Worm (Caenorhabditis elegans) whole organism, L4 larva: ENCODE data around the gene lec-12.
A peak's percentile ranks its signal among the peaks of the same experiment; 100 is the strongest.

Experiments used
- F49E8.2 ChIP-seq: sonication (generic microtip); optimal IDR thresholded peaks from 2 replicates; lab custom pipeline; 2016; ENCODE audit warnings: missing compliant biosample characterization, mild to moderate bottlenecking, missing genetic modification characterization, borderline replicate concordance
- R02D3.7 ChIP-seq: fragments of 150-350 bp; sonication (generic microtip); optimal IDR thresholded peaks from 3 replicates; lab custom pipeline; 2014; ENCODE audit warnings: missing biosample characterization, missing genetic modification characterization
- T20F7.1 ChIP-seq: fragments of 200-800 bp; sonication (Bioruptor generic); optimal IDR thresholded peaks from 2 replicates; lab custom pipeline; 2018; ENCODE audit warnings: mild to moderate bottlenecking, missing genetic modification characterization, missing compliant biosample characterization
- T26A8.4 ChIP-seq: fragments of 200-800 bp; sonication (Bioruptor generic); IDR thresholded peaks from 2 replicates; pipeline ENCODE4 v1.3.6; 2022; ENCODE audit warnings: missing genetic modification characterization, missing compliant biosample characterization
- Y48G9A.11 ChIP-seq: fragments of 200-800 bp; sonication (Bioruptor generic); IDR thresholded peaks from 2 replicates; pipeline ENCODE4 v1.3.6; 2022; ENCODE audit warnings: missing genetic modification reagents, missing genetic modification characterization, missing compliant biosample characterization
- Y5F2A.4 ChIP-seq: fragments of 200-800 bp; sonication (Bioruptor generic); optimal IDR thresholded peaks from 2 replicates; lab custom pipeline; 2018; ENCODE audit warnings: mild to moderate bottlenecking, missing genetic modification characterization, missing compliant biosample characterization
- Y75B8A.6 ChIP-seq: fragments of 200-800 bp; sonication (Bioruptor generic); IDR thresholded peaks from 2 replicates; pipeline ENCODE4 v1.3.6; 2022; ENCODE audit warnings: missing genetic modification reagents, missing genetic modification characterization, missing compliant biosample characterization
- ZK546.5 ChIP-seq, 2 experiments: sonication (generic microtip); optimal IDR thresholded peaks; 2 replicates each; lab custom pipeline; 2017; ENCODE audit warnings: missing biosample characterization in 2 of 2, missing genetic modification characterization in 2 of 2
- aha-1 ChIP-seq: fragments of 150-350 bp; peaks from one replicate; lab custom pipeline; 2014; ENCODE audit warnings: missing biosample characterization, missing genetic modification characterization
- attf-4 ChIP-seq: sonication (generic microtip); optimal IDR thresholded peaks from 3 replicates; lab custom pipeline; 2017; ENCODE audit warnings: missing biosample characterization, missing genetic modification characterization
- ceh-44 ChIP-seq: fragments of 200-800 bp; sonication (Bioruptor generic); IDR thresholded peaks from 2 replicates; pipeline ENCODE4 v1.3.6; 2022; ENCODE audit warnings: missing genetic modification reagents, missing genetic modification characterization, missing compliant biosample characterization
- daf-8 ChIP-seq: fragments of 200-800 bp; sonication (Bioruptor generic); IDR thresholded peaks from 2 replicates; pipeline ENCODE4 v1.3.6; 2022; ENCODE audit warnings: missing genetic modification characterization, missing compliant biosample characterization
- dmd-6 ChIP-seq: fragments of 200-800 bp; sonication (Bioruptor generic); IDR thresholded peaks from 2 replicates; pipeline ENCODE4 v1.3.6; 2022; ENCODE audit warnings: missing genetic modification reagents, missing genetic modification characterization, missing compliant biosample characterization
- dpl-1 ChIP-seq: fragments of 150-350 bp; optimal IDR thresholded peaks from 2 replicates; lab custom pipeline; 2014; ENCODE audit warnings: missing biosample characterization, missing genetic modification reagents, missing genetic modification characterization
- dve-1 ChIP-seq: sonication (generic microtip); optimal IDR thresholded peaks from 2 replicates; lab custom pipeline; 2017; ENCODE audit warnings: antibody characterized with exemption, mild to moderate bottlenecking, missing genetic modification characterization, missing compliant biosample characterization; ENCODE audit not compliant: insufficient read depth
- fkh-10 ChIP-seq: fragments of 150-350 bp; optimal IDR thresholded peaks from 2 replicates; lab custom pipeline; 2014; ENCODE audit warnings: missing biosample characterization, missing genetic modification reagents, missing genetic modification characterization
- fos-1 ChIP-seq: fragments of 150-350 bp; optimal IDR thresholded peaks from 2 replicates; lab custom pipeline; 2014; ENCODE audit warnings: missing biosample characterization, missing genetic modification characterization
- hlh-11 ChIP-seq: fragments of 200-800 bp; sonication (Bioruptor generic); optimal IDR thresholded peaks from 2 replicates; lab custom pipeline; 2018; ENCODE audit warnings: mild to moderate bottlenecking, missing genetic modification characterization, missing compliant biosample characterization
- hlh-30 ChIP-seq: sonication (generic microtip); optimal IDR thresholded peaks from 2 replicates; lab custom pipeline; 2017; ENCODE audit warnings: antibody characterized with exemption, mild to moderate bottlenecking, missing genetic modification characterization, missing compliant biosample characterization; ENCODE audit not compliant: insufficient read depth
- hmg-1.1 ChIP-seq: fragments of 200-800 bp; sonication (Bioruptor generic); IDR thresholded peaks from 2 replicates; pipeline ENCODE4 v1.3.6; 2022; ENCODE audit warnings: missing genetic modification reagents, missing genetic modification characterization, missing compliant biosample characterization
- lin-38 ChIP-seq: fragments of 200-800 bp; sonication (Bioruptor generic); IDR thresholded peaks from 2 replicates; pipeline ENCODE4 v1.3.6; 2022; ENCODE audit warnings: missing genetic modification reagents, missing genetic modification characterization, missing compliant biosample characterization
- lsy-2 ChIP-seq, 2 experiments: fragments of 150-350 bp in 1 of 2; sonication (generic microtip) in 1 of 2; optimal IDR thresholded peaks; 2 replicates each; lab custom pipeline; 2014 to 2017; ENCODE audit warnings: missing biosample characterization in 2 of 2, missing genetic modification characterization in 2 of 2
- madf-5 ChIP-seq, 2 experiments: fragments of 200-800 bp; sonication (Bioruptor generic); IDR thresholded peaks; 2 replicates each; pipeline ENCODE4 v1.3.6; 2022; ENCODE audit warnings: missing compliant biosample characterization in 2 of 2, missing genetic modification characterization in 2 of 2
- madf-9 ChIP-seq: fragments of 200-800 bp; sonication (Bioruptor generic); conservative IDR thresholded peaks from 2 replicates; pipeline ENCODE4 v1.3.6; 2022; ENCODE audit warnings: missing genetic modification reagents, missing genetic modification characterization, missing compliant biosample characterization
- mdl-1 ChIP-seq, 2 experiments: fragments of 150-350 bp in 1 of 2; sonication (generic microtip) in 1 of 2; optimal IDR thresholded peaks; 2 replicates each; lab custom pipeline; 2014 to 2017; ENCODE audit warnings: missing biosample characterization in 2 of 2, missing genetic modification characterization in 2 of 2
- mep-1 ChIP-seq: fragments of 150-350 bp; sonication (generic microtip); optimal IDR thresholded peaks from 3 replicates; lab custom pipeline; 2014; ENCODE audit warnings: missing biosample characterization, missing genetic modification characterization
- mxl-2 ChIP-seq: fragments of 200-800 bp; sonication (Bioruptor generic); conservative IDR thresholded peaks from 2 replicates; pipeline ENCODE4 v1.3.6; 2022; ENCODE audit warnings: missing genetic modification reagents, missing genetic modification characterization, missing compliant biosample characterization
- nhr-10 ChIP-seq: fragments of 150-350 bp; optimal IDR thresholded peaks from 2 replicates; lab custom pipeline; 2014; ENCODE audit warnings: missing biosample characterization, missing genetic modification characterization
- nhr-237 ChIP-seq: sonication (generic microtip); optimal IDR thresholded peaks from 2 replicates; lab custom pipeline; 2017; ENCODE audit warnings: missing biosample characterization, missing genetic modification characterization
- nhr-25 ChIP-seq: sonication (generic microtip); optimal IDR thresholded peaks from 2 replicates; lab custom pipeline; 2017; ENCODE audit warnings: missing genetic modification characterization, mild to moderate bottlenecking, missing compliant biosample characterization, antibody characterized with exemption, moderate library complexity, borderline replicate concordance; ENCODE audit not compliant: insufficient read depth
- nhr-77 ChIP-seq: fragments of 150-350 bp; optimal IDR thresholded peaks from 2 replicates; lab custom pipeline; 2014; ENCODE audit warnings: missing biosample characterization, missing genetic modification characterization
- rbr-2 ChIP-seq: sonication (generic microtip); optimal IDR thresholded peaks from 2 replicates; lab custom pipeline; 2016; ENCODE audit warnings: missing genotype, missing genetic modification characterization, missing compliant biosample characterization
- skn-1 ChIP-seq: fragments of 150-350 bp; optimal IDR thresholded peaks from 2 replicates; lab custom pipeline; 2014; ENCODE audit warnings: missing biosample characterization, missing genetic modification characterization
- spr-3 ChIP-seq: fragments of 200-800 bp; sonication (Bioruptor generic); optimal IDR thresholded peaks from 2 replicates; lab custom pipeline; 2018; ENCODE audit warnings: mild to moderate bottlenecking, missing genetic modification characterization, missing compliant biosample characterization
- unc-130 ChIP-seq: sonication (generic microtip); optimal IDR thresholded peaks from 2 replicates; lab custom pipeline; 2016; ENCODE audit warnings: missing genetic modification reagents, missing genetic modification characterization, missing compliant biosample characterization
- unc-62 ChIP-seq, 3 experiments: fragments of 150-350 bp in 1 of 3; sonication (generic microtip); optimal IDR thresholded peaks in 2 of 3; peaks in 1 of 3; 1 replicate in 1 of 3; 2 replicates in 2 of 3; lab custom pipeline; 2014 to 2017; ENCODE audit warnings: missing biosample characterization in 3 of 3, missing genetic modification characterization in 3 of 3, missing genetic modification reagents in 3 of 3, missing genotype in 1 of 3
- zag-1 ChIP-seq: fragments of 150-350 bp; optimal IDR thresholded peaks from 2 replicates; lab custom pipeline; 2014; ENCODE audit warnings: missing biosample characterization, missing genetic modification characterization
- ztf-11 ChIP-seq: fragments of 150-350 bp; optimal IDR thresholded peaks from 2 replicates; lab custom pipeline; 2014; ENCODE audit warnings: missing biosample characterization, missing genetic modification characterization
- ztf-7 ChIP-seq: fragments of 150-350 bp; optimal IDR thresholded peaks from 2 replicates; lab custom pipeline; 2014; ENCODE audit warnings: missing biosample characterization, missing genetic modification characterization

The lec-12 gene

DNA sequence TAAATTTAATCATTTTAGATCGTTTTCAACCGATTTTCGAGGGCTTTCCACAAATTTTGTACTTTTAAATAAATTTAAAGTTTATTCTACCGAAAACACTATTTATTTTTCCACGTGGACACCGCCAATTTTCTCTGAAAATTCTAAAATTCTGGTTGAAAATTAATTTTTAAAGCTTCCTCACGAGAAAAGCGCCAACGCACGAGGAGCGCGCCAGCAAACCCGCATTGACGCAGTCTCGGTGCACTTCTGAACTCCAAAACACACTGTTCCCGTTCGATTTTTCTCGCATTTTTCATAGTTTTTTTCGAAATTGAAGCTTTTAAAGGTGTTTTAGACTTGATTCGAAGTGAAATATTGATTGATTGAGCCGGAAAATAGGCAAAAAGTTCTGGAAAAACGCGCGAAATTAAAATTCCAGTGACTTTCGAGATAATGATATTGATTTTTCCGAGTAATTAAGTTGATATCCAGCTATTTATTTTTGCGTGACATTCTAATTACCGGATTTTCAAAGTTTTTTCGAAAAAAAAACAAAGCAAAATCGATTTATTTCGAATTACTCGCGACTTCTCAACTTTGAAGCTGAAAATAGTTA lies 27.2 kb upstream of the lec-12 start, which contains the start of gene cul-3 (continued):
- no peak for TF ChIP-seq nhr-25 (tag; lab: Kevin White, UChicago)
- TF ChIP-seq nhr-237 (tag; lab: Kevin White, UChicago), result no peak
- no peak for TF ChIP-seq zag-1 (tag; lab: Kevin White, UChicago)
- TF ChIP-seq madf-9 (GFP tag; lab: Robert Waterston, UW), result no peak
- peak; percentile 31 for TF ChIP-seq nhr-77 (tag; lab: Kevin White, UChicago)

DNA sequence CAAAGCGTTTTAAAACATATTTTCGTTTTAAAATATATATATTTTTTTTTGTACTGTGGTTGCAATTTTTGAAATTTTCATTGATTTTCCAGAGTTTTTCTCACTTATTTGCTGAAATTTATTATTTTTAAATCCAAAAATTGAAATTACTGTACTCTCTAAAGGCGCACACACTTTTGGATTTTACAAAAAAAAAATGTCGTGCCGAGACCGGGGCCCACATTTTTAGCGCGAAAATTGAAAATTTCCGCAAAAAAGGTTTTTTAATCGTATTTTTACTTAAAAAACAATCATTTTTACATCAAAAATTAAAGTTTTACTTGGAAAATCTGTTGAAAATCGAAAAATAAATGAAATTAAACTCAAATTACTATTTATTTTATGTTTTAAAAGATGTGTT lies 19.1 kb upstream of the lec-12 start:
- TF ChIP-seq nhr-237 (tag; lab: Kevin White, UChicago) (no peak), mxl-2 (GFP tag; lab: Robert Waterston, UW) (no peak), fkh-10 (GFP tag; lab: Kevin White, UChicago) (no peak), nhr-10 (no peak), Y48G9A.11 (GFP tag; lab: Robert Waterston, UW) (no peak), ZK546.5 (tag; optimal IDR thresholded peaks at IDR 0.05; lab: Kevin White, UChicago) (no peak), hlh-11 (tag; lab: Kevin White, UChicago) (no peak), T26A8.4 (no peak), dve-1 (tag; lab: Kevin White, UChicago) (no peak), daf-8 (GFP tag; lab: Robert Waterston, UW) (no peak), ztf-7 (no peak), madf-5 (GFP tag; IDR thresholded peaks at IDR 0.05; lab: Robert Waterston, UW) (no peak), ztf-11 (tag; lab: Kevin White, UChicago) (no peak)
- TF ChIP-seq, all 104 proteins: peak for 0

DNA sequence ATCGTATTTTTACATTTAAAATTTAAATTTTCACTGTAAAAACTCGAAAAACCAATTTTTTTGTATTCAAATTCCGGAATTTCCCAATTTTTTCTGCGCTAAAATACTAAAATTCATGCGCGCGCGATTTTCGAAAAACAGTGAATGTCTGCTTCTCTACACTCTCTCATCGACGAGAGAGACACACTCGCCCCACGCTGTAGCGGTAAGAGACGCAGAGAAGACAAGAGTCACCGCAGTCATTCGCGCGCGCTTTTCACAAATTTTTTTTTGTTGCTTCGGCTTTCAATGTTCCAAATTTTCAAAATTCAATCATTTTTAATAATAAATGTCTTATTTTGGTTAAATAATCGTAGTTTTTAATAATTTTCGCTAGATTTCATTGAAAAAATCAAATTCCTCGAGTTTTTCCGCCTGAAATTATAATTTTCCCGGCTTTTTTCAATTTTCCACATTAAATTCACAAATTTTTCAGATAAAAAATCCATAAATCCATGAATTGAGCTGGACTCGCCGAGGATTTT lies 18.4 kb upstream of the lec-12 start, which contains the start of gene arid-1:
TSS of gene arid-1 (plus strand) at position 474 of the 524 bp plus-strand sequence.
- TF ChIP-seq lsy-2 (tag; optimal IDR thresholded peaks at IDR 0.05; lab: Kevin White, UChicago) (peak in 1 of 2 experiments; percentile 53), dve-1 (tag; lab: Kevin White, UChicago) (peak; percentile 39), unc-130 (GFP tag; lab: Kevin White, UChicago) (peak; percentile 62), lin-38 (GFP tag; lab: Robert Waterston, UW) (peak; percentile 55), hlh-11 (tag; lab: Kevin White, UChicago) (peak; percentile 26), rbr-2 (peak; percentile 17), fos-1 (tag; lab: Kevin White, UChicago) (no peak), mdl-1 (tag; optimal IDR thresholded peaks at IDR 0.05; lab: Kevin White, UChicago) (peak in 1 of 2 experiments; percentile 27), nhr-77 (tag; lab: Kevin White, UChicago) (no peak), Y48G9A.11 (GFP tag; lab: Robert Waterston, UW) (0 out of 2 replicates have a peak, but pooled peaks have one; percentile 17), R02D3.7 (tag; lab: Kevin White, UChicago) (no peak), ceh-44 (no peak), F49E8.2 (tag; lab: Kevin White, UChicago) (peak; percentile 23), hlh-30 (tag; lab: Kevin White, UChicago) (peak; percentile 71), T20F7.1 (GFP tag; lab: Kevin White, UChicago) (no peak), fkh-10 (GFP tag; lab: Kevin White, UChicago) (peak; percentile 39), unc-62 (GFP tag; optimal IDR thresholded peaks at IDR 0.05 in 1 of 2; lab: Kevin White, UChicago) (peak in 1 of 2 experiments; percentile 45), unc-62 (tag; optimal IDR thresholded peaks at IDR 0.05; lab: Kevin White, UChicago) (no peak), Y5F2A.4 (GFP tag; lab: Kevin White, UChicago) (no peak), dpl-1 (GFP tag; lab: Kevin White, UChicago) (peak; percentile 65), spr-3 (GFP tag; lab: Kevin White, UChicago) (no peak), aha-1 (tag; lab: Kevin White, UChicago) (peak; percentile 55), attf-4 (tag; lab: Kevin White, UChicago) (no peak), skn-1 (tag; lab: Kevin White, UChicago) (no peak), dmd-6 (GFP tag; lab: Robert Waterston, UW) (peak; percentile 12; the same call in 1 of the 2 replicates), Y75B8A.6 (no peak), hmg-1.1 (peak; percentile 78), mep-1 (tag; lab: Kevin White, UChicago) (peak; percentile 44)
